Worm (Caenorhabditis elegans): ENCODE data around the gene tbx-41.
A peak's percentile ranks its signal among the peaks of the same experiment; 100 is the strongest.

Gene tbx-41

DNA sequence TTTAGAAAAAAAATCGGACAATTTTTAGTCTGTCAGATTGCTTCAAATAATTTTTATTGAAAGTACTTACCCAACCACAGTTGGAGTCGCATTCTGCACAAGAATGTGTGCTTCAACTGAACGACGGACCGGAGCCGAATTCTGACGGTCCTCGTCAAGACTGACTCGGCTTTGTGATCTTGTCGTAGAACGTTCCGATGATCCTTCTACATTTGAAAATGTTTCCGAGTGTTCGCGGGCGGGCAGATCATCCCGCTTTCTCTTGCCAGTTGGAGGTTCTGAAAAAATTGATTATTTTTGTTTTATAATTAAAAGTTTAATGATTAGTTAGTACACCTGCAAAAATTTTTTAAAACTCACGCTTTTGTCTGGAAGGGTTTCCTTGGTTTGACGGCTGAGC lies 17.4 kb upstream of the tbx-41 start:
- TF ChIP-seq ref-1 (GFP tag; conservative IDR thresholded peaks at IDR 0.05) (no peak), tab-1 (GFP tag; IDR thresholded peaks at IDR 0.05) (no peak), T22C8.4 (GFP tag; IDR thresholded peaks at IDR 0.05) (no peak), ztf-29 (GFP tag; IDR thresholded peaks at IDR 0.05) (no peak), ztf-23 (GFP tag; IDR thresholded peaks at IDR 0.05) (no peak), klf-2 (GFP tag; conservative IDR thresholded peaks at IDR 0.05) (no peak), med-1 (GFP tag; optimal IDR thresholded peaks at IDR 0.05; ENCODE audit: insufficient read depth) (no peak), flt-1 (GFP tag; IDR thresholded peaks at IDR 0.05) (no peak), cog-1 (tag; optimal IDR thresholded peaks at IDR 0.05) (no peak)

DNA sequence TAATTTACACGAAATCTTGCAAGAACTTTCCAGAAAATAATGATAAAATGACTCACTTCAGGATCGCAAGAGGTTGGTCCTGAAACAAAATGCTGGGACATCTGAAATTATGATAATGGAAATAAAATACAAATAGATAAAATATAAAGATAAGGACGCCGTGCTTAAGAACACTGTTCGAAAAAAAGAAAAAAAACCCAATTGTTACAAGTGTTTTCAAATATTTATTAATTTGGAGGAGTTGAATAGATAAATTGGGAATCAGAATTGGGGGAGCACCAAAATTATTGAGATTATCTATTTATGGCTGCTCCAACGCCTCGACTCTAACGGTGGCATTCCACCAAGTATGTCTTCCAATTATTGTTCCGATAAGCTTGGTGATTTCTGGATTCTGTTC lies 16.5 kb upstream of the tbx-41 start, which contains the start of gene ceh-41:
TSS of gene ceh-41 (minus strand) at position 101 of the 400 bp plus-strand sequence.
- no peak for TF ChIP-seq med-1 (GFP tag; optimal IDR thresholded peaks at IDR 0.05; ENCODE audit: insufficient read depth)
- no peak for TF ChIP-seq flt-1 (GFP tag; IDR thresholded peaks at IDR 0.05)
- no peak for TF ChIP-seq ztf-23 (GFP tag; IDR thresholded peaks at IDR 0.05)
- no peak for TF ChIP-seq tab-1 (GFP tag; IDR thresholded peaks at IDR 0.05)
- no peak for TF ChIP-seq T22C8.4 (GFP tag; IDR thresholded peaks at IDR 0.05)

DNA sequence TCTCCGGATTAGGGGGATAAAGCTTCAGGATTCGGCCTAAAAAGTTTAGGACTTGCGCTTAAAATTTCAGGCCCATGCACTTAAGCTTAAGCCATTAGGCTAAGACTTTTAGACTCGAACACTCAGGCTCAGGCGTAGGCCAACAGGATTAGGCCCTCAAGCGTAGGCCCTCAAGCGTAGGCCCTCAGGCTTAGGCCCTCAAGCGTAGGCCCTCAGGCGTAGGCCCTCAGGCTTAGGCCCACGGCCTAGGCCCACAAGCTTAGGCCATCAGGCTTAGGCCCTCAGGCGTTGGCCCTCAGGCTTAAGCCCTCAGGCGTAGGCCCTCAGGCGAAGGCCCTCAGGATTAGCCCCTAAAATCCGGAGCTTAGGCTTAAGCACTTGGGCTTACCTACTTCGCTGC lies 14.5 kb upstream of the tbx-41 start:
- no peak for TF ChIP-seq med-1 (GFP tag; optimal IDR thresholded peaks at IDR 0.05; ENCODE audit: insufficient read depth)
- TF ChIP-seq cog-1 (tag; optimal IDR thresholded peaks at IDR 0.05): no peak
- TF ChIP-seq ztf-23 (GFP tag; IDR thresholded peaks at IDR 0.05): no peak
- TF ChIP-seq klf-2 (GFP tag; conservative IDR thresholded peaks at IDR 0.05): no peak
- TF ChIP-seq T22C8.4 (GFP tag; IDR thresholded peaks at IDR 0.05): no peak
- TF ChIP-seq flt-1 (GFP tag; IDR thresholded peaks at IDR 0.05): no peak
- TF ChIP-seq ref-1 (GFP tag; conservative IDR thresholded peaks at IDR 0.05): no peak
- TF ChIP-seq ztf-29 (GFP tag; IDR thresholded peaks at IDR 0.05): no peak
- TF ChIP-seq tab-1 (GFP tag; IDR thresholded peaks at IDR 0.05): no peak

- no peak for TF ChIP-seq ztf-23 (GFP tag; IDR thresholded peaks at IDR 0.05)
- no peak for TF ChIP-seq klf-2 (GFP tag; conservative IDR thresholded peaks at IDR 0.05)
- no peak for TF ChIP-seq tab-1 (GFP tag; IDR thresholded peaks at IDR 0.05)
- TF ChIP-seq ref-1 (GFP tag; conservative IDR thresholded peaks at IDR 0.05): no peak
- TF ChIP-seq med-1 (GFP tag; optimal IDR thresholded peaks at IDR 0.05; ENCODE audit: insufficient read depth): no peak
- TF ChIP-seq T22C8.4 (GFP tag; IDR thresholded peaks at IDR 0.05): no peak
- TF ChIP-seq cog-1 (tag; optimal IDR thresholded peaks at IDR 0.05): no peak
- TF ChIP-seq flt-1 (GFP tag; IDR thresholded peaks at IDR 0.05): no peak
- TF ChIP-seq ztf-29 (GFP tag; IDR thresholded peaks at IDR 0.05): no peak
Observed at ce11 chrX:1852636-1853035, 12.4 kb upstream of the tbx-41 start, which contains the start of gene ceh-21. Gene ceh-21 (minus strand): TSS chrX:1852736.

ce11 chrX:1853596-1853995 lies 11.4 kb upstream of the tbx-41 start, which contains the start of gene T26C11.9:
Gene T26C11.9 (minus strand): TSS chrX:1853849.
- TF ChIP-seq cog-1 (tag; optimal IDR thresholded peaks at IDR 0.05): no peak
- peak; percentile 39; the same call in 1 of the 2 replicates for TF ChIP-seq T22C8.4 (GFP tag; IDR thresholded peaks at IDR 0.05)

DNA sequence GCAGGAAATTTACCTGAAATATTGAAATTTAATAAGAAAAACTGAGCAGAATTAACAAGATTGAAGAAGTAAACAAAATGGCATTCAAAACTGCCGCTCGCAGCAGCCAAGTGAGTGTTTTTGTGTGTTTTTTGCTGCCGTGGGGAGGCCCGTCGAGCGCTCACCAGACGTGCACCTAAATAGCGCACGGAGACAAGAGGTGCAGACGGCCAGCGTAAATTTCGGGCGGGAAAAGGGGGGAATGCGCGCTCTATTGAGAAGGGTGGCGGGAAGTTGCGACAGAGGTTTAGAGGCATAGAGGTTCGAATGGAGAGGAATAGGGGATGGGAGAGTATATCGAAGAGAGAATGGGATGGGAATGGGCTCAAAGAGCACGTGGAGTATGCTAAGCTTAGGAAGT lies 8.9 kb upstream of the tbx-41 start, which contains the start of gene ceh-39:
TSS of gene ceh-39 (minus strand) at position 13 of the 400 bp plus-strand sequence.
- TF ChIP-seq ztf-23 (GFP tag; IDR thresholded peaks at IDR 0.05) (peak; percentile 36; the same call in 1 of the 2 replicates), flt-1 (GFP tag; IDR thresholded peaks at IDR 0.05) (peak; percentile 65; the same call in 1 of the 2 replicates), med-1 (GFP tag; optimal IDR thresholded peaks at IDR 0.05; ENCODE audit: insufficient read depth) (no peak), cog-1 (tag; optimal IDR thresholded peaks at IDR 0.05) (peak; percentile 40), tab-1 (GFP tag; IDR thresholded peaks at IDR 0.05) (0 out of 2 replicates have a peak, but pooled peaks have one; percentile 56)

ce11 chrX:1857777-1858176 lies 7.3 kb upstream of the tbx-41 start:
- TF ChIP-seq ztf-23 (GFP tag; IDR thresholded peaks at IDR 0.05) (no peak), ref-1 (GFP tag; conservative IDR thresholded peaks at IDR 0.05) (no peak), med-1 (GFP tag; optimal IDR thresholded peaks at IDR 0.05; ENCODE audit: insufficient read depth) (no peak), klf-2 (GFP tag; conservative IDR thresholded peaks at IDR 0.05) (no peak), cog-1 (tag; optimal IDR thresholded peaks at IDR 0.05) (no peak)

- peak; percentile 78 for TF ChIP-seq ref-1 (GFP tag; conservative IDR thresholded peaks at IDR 0.05)
- TF ChIP-seq ztf-23 (GFP tag; IDR thresholded peaks at IDR 0.05): peak; percentile 90
- TF ChIP-seq tab-1 (GFP tag; IDR thresholded peaks at IDR 0.05): peak; percentile 92
- TF ChIP-seq T22C8.4 (GFP tag; IDR thresholded peaks at IDR 0.05): peak; percentile 76
- TF ChIP-seq ztf-29 (GFP tag; IDR thresholded peaks at IDR 0.05): peak; percentile 88
- peak; percentile 69 for TF ChIP-seq med-1 (GFP tag; optimal IDR thresholded peaks at IDR 0.05; ENCODE audit: insufficient read depth)
- TF ChIP-seq cog-1 (tag; optimal IDR thresholded peaks at IDR 0.05): peak; percentile 61
- TF ChIP-seq klf-2 (GFP tag; conservative IDR thresholded peaks at IDR 0.05): peak; percentile 79; the same call in 1 of the 2 replicates
- TF ChIP-seq flt-1 (GFP tag; IDR thresholded peaks at IDR 0.05): peak; percentile 94
Observed at ce11 chrX:1858616-1859015, 6.4 kb upstream of the tbx-41 start.

ce11 chrX:1860422-1860821 lies 4.6 kb upstream of the tbx-41 start, which contains the start of gene T26C11.8:
Gene T26C11.8 (plus strand): TSS chrX:1860722.
- no peak for TF ChIP-seq ztf-23 (GFP tag; IDR thresholded peaks at IDR 0.05)
- TF ChIP-seq flt-1 (GFP tag; IDR thresholded peaks at IDR 0.05): no peak
- no peak for TF ChIP-seq tab-1 (GFP tag; IDR thresholded peaks at IDR 0.05)
- TF ChIP-seq ztf-29 (GFP tag; IDR thresholded peaks at IDR 0.05): no peak
- no peak for TF ChIP-seq cog-1 (tag; optimal IDR thresholded peaks at IDR 0.05)
- TF ChIP-seq klf-2 (GFP tag; conservative IDR thresholded peaks at IDR 0.05): no peak
- no peak for TF ChIP-seq T22C8.4 (GFP tag; IDR thresholded peaks at IDR 0.05)
- TF ChIP-seq med-1 (GFP tag; optimal IDR thresholded peaks at IDR 0.05; ENCODE audit: insufficient read depth): no peak
- TF ChIP-seq ref-1 (GFP tag; conservative IDR thresholded peaks at IDR 0.05): no peak

ce11 chrX:1870991-1871390 lies 5.9 kb downstream of the tbx-41 start:
- TF ChIP-seq ztf-23 (GFP tag; IDR thresholded peaks at IDR 0.05): no peak
- TF ChIP-seq ztf-29 (GFP tag; IDR thresholded peaks at IDR 0.05): no peak
- TF ChIP-seq ref-1 (GFP tag; conservative IDR thresholded peaks at IDR 0.05): no peak
- TF ChIP-seq klf-2 (GFP tag; conservative IDR thresholded peaks at IDR 0.05): no peak
- TF ChIP-seq tab-1 (GFP tag; IDR thresholded peaks at IDR 0.05): no peak
- no peak for TF ChIP-seq med-1 (GFP tag; optimal IDR thresholded peaks at IDR 0.05; ENCODE audit: insufficient read depth)
- no peak for TF ChIP-seq cog-1 (tag; optimal IDR thresholded peaks at IDR 0.05)
- no peak for TF ChIP-seq T22C8.4 (GFP tag; IDR thresholded peaks at IDR 0.05)
- no peak for TF ChIP-seq flt-1 (GFP tag; IDR thresholded peaks at IDR 0.05)
